Fruit fly (Drosophila melanogaster): Measurements from ENCODE around the gene nAChRalpha2.

The nAChRalpha2 gene

dm6 chr3R:24484990-24485478, at the start of gene nAChRalpha2:
Gene nAChRalpha2, plus strand, starts transcription at chr3R:24485428.
- TF ChIP-seq noc (tag; optimal IDR thresholded peaks at IDR 0.05), result no peak

- TF ChIP-seq noc (tag; optimal IDR thresholded peaks at IDR 0.05), result no peak
Observed at dm6 chr3R:24457057-24457456, 28.2 kb upstream of the nAChRalpha2 start, which contains the start of gene nAChRalpha1. Gene nAChRalpha1, minus strand, starts transcription at chr3R:24457157.

dm6 chr3R:24457847-24458246, 27.4 kb upstream of the nAChRalpha2 start:
- TF ChIP-seq noc (tag; optimal IDR thresholded peaks at IDR 0.05), result no peak

- no peak for TF ChIP-seq noc (tag; optimal IDR thresholded peaks at IDR 0.05)
Observed at dm6 chr3R:24467237-24467636, 18.0 kb upstream of the nAChRalpha2 start.

dm6 chr3R:24469097-24469496, 16.1 kb upstream of the nAChRalpha2 start, which contains the start of gene CG31128:
Gene CG31128, plus strand, starts transcription at chr3R:24469397.
- TF ChIP-seq noc (tag; optimal IDR thresholded peaks at IDR 0.05), result no peak

- TF ChIP-seq noc (tag; optimal IDR thresholded peaks at IDR 0.05), result no peak
Observed at dm6 chr3R:24474760-24475159, 10.5 kb upstream of the nAChRalpha2 start.

dm6 chr3R:24481040-24481439, 4.2 kb upstream of the nAChRalpha2 start:
- no peak for TF ChIP-seq noc (tag; optimal IDR thresholded peaks at IDR 0.05)

- TF ChIP-seq noc (tag; optimal IDR thresholded peaks at IDR 0.05), result no peak
Observed at dm6 chr3R:24496084-24496483, 10.9 kb downstream of the nAChRalpha2 start.

- TF ChIP-seq noc (tag; optimal IDR thresholded peaks at IDR 0.05), result no peak
Observed at dm6 chr3R:24503627-24504026, 18.4 kb downstream of the nAChRalpha2 start.

dm6 chr3R:24514652-24515328, 29.6 kb downstream of the nAChRalpha2 start, which contains the start of the genes nAChRbeta2 and DZIP1:
Gene nAChRbeta2, minus strand, starts transcription at chr3R:24515106.
Gene DZIP1, plus strand, starts transcription at chr3R:24515278.
- TF ChIP-seq noc (tag; optimal IDR thresholded peaks at IDR 0.05), result no peak

- no peak for TF ChIP-seq noc (tag; optimal IDR thresholded peaks at IDR 0.05)
Observed at dm6 chr3R:24518150-24518580, 32.9 kb downstream of the nAChRalpha2 start, which contains the start of gene Pp1alpha-96A. Gene Pp1alpha-96A, plus strand, starts transcription at chr3R:24518270.

dm6 chr3R:24521313-24521712, 36.1 kb downstream of the nAChRalpha2 start:
- TF ChIP-seq noc (tag; optimal IDR thresholded peaks at IDR 0.05), result no peak

- TF ChIP-seq noc (tag; optimal IDR thresholded peaks at IDR 0.05), result no peak
Observed at dm6 chr3R:24523578-24523977, 38.4 kb downstream of the nAChRalpha2 start, which contains the start of gene CG13622. Gene CG13622, minus strand, starts transcription at chr3R:24523678.

- TF ChIP-seq noc (tag; optimal IDR thresholded peaks at IDR 0.05), result no peak
Observed at dm6 chr3R:24524426-24524974, 39.3 kb downstream of the nAChRalpha2 start, which contains the start of gene Jhbp12. Gene Jhbp12, plus strand, starts transcription at chr3R:24524794.

- no peak for TF ChIP-seq noc (tag; optimal IDR thresholded peaks at IDR 0.05)
Observed at dm6 chr3R:24525983-24526661, 40.9 kb downstream of the nAChRalpha2 start.

dm6 chr3R:24527845-24528244, 42.6 kb downstream of the nAChRalpha2 start, which contains the start of gene CG6607:
Gene CG6607, plus strand, starts transcription at chr3R:24528047.
- TF ChIP-seq noc (tag; optimal IDR thresholded peaks at IDR 0.05), result no peak

Measured in whole organism, larva.